Fruit fly (Drosophila melanogaster): Measurements from ENCODE around the gene CG6664.
A peak's percentile ranks its signal among the peaks of the same experiment; 100 is the strongest.

Gene CG6664

dm6 chr3L:16989169-16989568, 26.8 kb downstream of the CG6664 start:
- TF ChIP-seq Ets98B (GFP tag; IDR thresholded peaks at IDR 0.05), result peak; percentile 64
- TF ChIP-seq CG9948 (tag; optimal IDR thresholded peaks at IDR 0.05), result peak; percentile 78
- TF ChIP-seq CG34367 (tag; optimal IDR thresholded peaks at IDR 0.05), result peak; percentile 72
- peak; percentile 78 for TF ChIP-seq CG13204 (GFP tag; optimal IDR thresholded peaks at IDR 0.05)
- TF ChIP-seq CG12605 (GFP tag; IDR thresholded peaks at IDR 0.05), result peak; percentile 64
- TF ChIP-seq fd96Ca (GFP tag; IDR thresholded peaks at IDR 0.05), result no peak
- peak; percentile 80 for TF ChIP-seq Snoo (tag; optimal IDR thresholded peaks at IDR 0.05)
- no peak for TF ChIP-seq CG14655 (GFP tag; optimal IDR thresholded peaks at IDR 0.05)
- TF ChIP-seq D1 (tag; optimal IDR thresholded peaks at IDR 0.05), result no peak
- TF ChIP-seq rn (GFP tag; IDR thresholded peaks at IDR 0.05), result no peak
- no peak for TF ChIP-seq CG10348 (GFP tag; IDR thresholded peaks at IDR 0.05)
- no peak for TF ChIP-seq Pif1A (GFP tag; optimal IDR thresholded peaks at IDR 0.05)
- peak; percentile 59 for TF ChIP-seq CG32121 (GFP tag; IDR thresholded peaks at IDR 0.05)
- TF ChIP-seq EcR (GFP tag; optimal IDR thresholded peaks at IDR 0.05), result peak; percentile 29
- TF ChIP-seq gl (tag; optimal IDR thresholded peaks at IDR 0.05), result peak; percentile 39
- TF ChIP-seq CG15710 (tag; optimal IDR thresholded peaks at IDR 0.05), result peak; percentile 89
- TF ChIP-seq CG17806 (tag; optimal IDR thresholded peaks at IDR 0.05), result peak; percentile 80
- peak; percentile 74; the same call in 1 of the 3 replicates for TF ChIP-seq CG4496 (GFP tag; IDR thresholded peaks at IDR 0.05)
- peak; percentile 81 for TF ChIP-seq CG8301 (tag; optimal IDR thresholded peaks at IDR 0.05)
- TF ChIP-seq CG8159 (tag; optimal IDR thresholded peaks at IDR 0.05), result peak; percentile 89
- no peak for TF ChIP-seq Pif1B (GFP tag; optimal IDR thresholded peaks at IDR 0.05)

dm6 chr3L:16988526-16988925, 27.5 kb downstream of the CG6664 start:
- no peak for TF ChIP-seq Pif1B (GFP tag; optimal IDR thresholded peaks at IDR 0.05)
- TF ChIP-seq D1 (tag; optimal IDR thresholded peaks at IDR 0.05), result no peak
- peak; percentile 95 for TF ChIP-seq EcR (GFP tag; optimal IDR thresholded peaks at IDR 0.05)
- TF ChIP-seq CG9948 (tag; optimal IDR thresholded peaks at IDR 0.05), result no peak
- no peak for TF ChIP-seq CG13204 (GFP tag; optimal IDR thresholded peaks at IDR 0.05)
- TF ChIP-seq CG12605 (GFP tag; IDR thresholded peaks at IDR 0.05), result no peak
- TF ChIP-seq CG8159 (tag; optimal IDR thresholded peaks at IDR 0.05), result no peak

- TF ChIP-seq Ets98B (GFP tag; IDR thresholded peaks at IDR 0.05) (0 out of 2 replicates have a peak, but pooled peaks have one; percentile 35), CG14655 (GFP tag; optimal IDR thresholded peaks at IDR 0.05) (peak; percentile 31), CG15710 (tag; optimal IDR thresholded peaks at IDR 0.05) (peak; percentile 11), fd96Ca (GFP tag; IDR thresholded peaks at IDR 0.05) (no peak; the same call in 2 of the 3 replicates), CG8159 (tag; optimal IDR thresholded peaks at IDR 0.05) (peak; percentile 31), CG8301 (tag; optimal IDR thresholded peaks at IDR 0.05) (peak; percentile 27)
Measured at dm6 chr3L:16987347-16987746, 28.6 kb downstream of the CG6664 start.

dm6 chr3L:16986062-16987013, 29.6 kb downstream of the CG6664 start:
- TF ChIP-seq Pif1B (GFP tag; optimal IDR thresholded peaks at IDR 0.05) (peak; percentile 70), CG34367 (tag; optimal IDR thresholded peaks at IDR 0.05) (peak; percentile 60), CG9948 (tag; optimal IDR thresholded peaks at IDR 0.05) (peak; percentile 71), gl (tag; optimal IDR thresholded peaks at IDR 0.05) (peak; percentile 38), rn (GFP tag; IDR thresholded peaks at IDR 0.05) (peak; percentile 57; the same call in 1 of the 2 replicates), D1 (tag; optimal IDR thresholded peaks at IDR 0.05) (peak; percentile 48), Pif1A (GFP tag; optimal IDR thresholded peaks at IDR 0.05) (peak; percentile 64), Snoo (tag; optimal IDR thresholded peaks at IDR 0.05) (peak; percentile 73), CG12605 (GFP tag; IDR thresholded peaks at IDR 0.05) (no peak), fd96Ca (GFP tag; IDR thresholded peaks at IDR 0.05) (peak; percentile 78), CG15710 (tag; optimal IDR thresholded peaks at IDR 0.05) (peak; percentile 77), CG13204 (GFP tag; optimal IDR thresholded peaks at IDR 0.05) (peak; percentile 63), CG4496 (GFP tag; IDR thresholded peaks at IDR 0.05) (peak; percentile 78), CG32121 (GFP tag; IDR thresholded peaks at IDR 0.05) (peak; percentile 72), CG14655 (GFP tag; optimal IDR thresholded peaks at IDR 0.05) (peak; percentile 89), CG10348 (GFP tag; IDR thresholded peaks at IDR 0.05) (no peak), CG8159 (tag; optimal IDR thresholded peaks at IDR 0.05) (peak; percentile 82), CG8301 (tag; optimal IDR thresholded peaks at IDR 0.05) (peak; percentile 78), EcR (GFP tag; optimal IDR thresholded peaks at IDR 0.05) (peak; percentile 63), CG17806 (tag; optimal IDR thresholded peaks at IDR 0.05) (peak; percentile 59), Ets98B (GFP tag; IDR thresholded peaks at IDR 0.05) (peak; percentile 82)

dm6 chr3L:16985578-16985977, 30.4 kb downstream of the CG6664 start:
- no peak for TF ChIP-seq CG14655 (GFP tag; optimal IDR thresholded peaks at IDR 0.05)
- TF ChIP-seq rn (GFP tag; IDR thresholded peaks at IDR 0.05), result no peak
- no peak for TF ChIP-seq CG15710 (tag; optimal IDR thresholded peaks at IDR 0.05)
- TF ChIP-seq Snoo (tag; optimal IDR thresholded peaks at IDR 0.05), result no peak
- no peak for TF ChIP-seq CG10348 (GFP tag; IDR thresholded peaks at IDR 0.05)
- TF ChIP-seq Pif1A (GFP tag; optimal IDR thresholded peaks at IDR 0.05), result no peak
- no peak for TF ChIP-seq CG32121 (GFP tag; IDR thresholded peaks at IDR 0.05)
- TF ChIP-seq CG8159 (tag; optimal IDR thresholded peaks at IDR 0.05), result no peak
- TF ChIP-seq Pif1B (GFP tag; optimal IDR thresholded peaks at IDR 0.05), result no peak
- TF ChIP-seq CG12605 (GFP tag; IDR thresholded peaks at IDR 0.05), result no peak

Data from whole organism, pupa.